Worm (Caenorhabditis elegans) whole organism, L2 larva: ENCODE results near the gene W10G11.3.

Source experiments
- C34F6.9 ChIP-seq: fragments of 150-350 bp; optimal IDR thresholded peaks from 2 replicates; lab custom pipeline; 2014; ENCODE audit warnings: missing biosample characterization, missing genetic modification characterization
- F13H6.1 ChIP-seq: sonication (generic microtip); optimal IDR thresholded peaks from 2 replicates; lab custom pipeline; 2016; ENCODE audit warnings: missing genetic modification characterization, missing compliant biosample characterization
- R02D3.7 ChIP-seq: fragments of 150-350 bp; optimal IDR thresholded peaks from 2 replicates; lab custom pipeline; 2014; ENCODE audit warnings: missing biosample characterization, missing genetic modification characterization
- Y55F3AM.14 ChIP-seq: fragments of 200-800 bp; sonication (Bioruptor generic); optimal IDR thresholded peaks from 2 replicates; lab custom pipeline; 2018; ENCODE audit warnings: mild to moderate bottlenecking, missing genetic modification characterization, missing compliant biosample characterization
- ZK546.5 ChIP-seq: sonication (generic microtip); optimal IDR thresholded peaks from 2 replicates; lab custom pipeline; 2017; ENCODE audit warnings: missing biosample characterization, missing genetic modification characterization
- alr-1 ChIP-seq: fragments of 150-350 bp; optimal IDR thresholded peaks from 2 replicates; lab custom pipeline; 2014; ENCODE audit warnings: missing biosample characterization, missing genetic modification characterization
- ama-1 ChIP-seq: fragments of 150-350 bp; optimal IDR thresholded peaks from 2 replicates; lab custom pipeline; 2018; ENCODE audit warnings: inconsistent platforms
- ceh-16 ChIP-seq: fragments of 150-350 bp; optimal IDR thresholded peaks from 2 replicates; lab custom pipeline; 2014; ENCODE audit warnings: missing biosample characterization, missing genetic modification characterization
- ceh-82 ChIP-seq: fragments of 150-350 bp; optimal IDR thresholded peaks from 2 replicates; lab custom pipeline; 2014; ENCODE audit warnings: missing biosample characterization, missing genetic modification characterization
- crh-2 ChIP-seq: sonication (generic microtip); optimal IDR thresholded peaks from 2 replicates; lab custom pipeline; 2017; ENCODE audit warnings: missing biosample characterization, missing genetic modification characterization
- dmd-4 ChIP-seq: sonication (generic microtip); optimal IDR thresholded peaks from 2 replicates; lab custom pipeline; 2017; ENCODE audit warnings: missing biosample characterization, missing genetic modification characterization
- egl-27 ChIP-seq: sonication (generic microtip); optimal IDR thresholded peaks from 3 replicates; lab custom pipeline; 2017; ENCODE audit warnings: missing biosample characterization, missing genetic modification reagents, missing genetic modification characterization
- elt-1 ChIP-seq: fragments of 150-350 bp; optimal IDR thresholded peaks from 2 replicates; lab custom pipeline; 2014; ENCODE audit warnings: missing biosample characterization, missing genetic modification characterization
- fos-1 ChIP-seq: fragments of 150-350 bp; optimal IDR thresholded peaks from 2 replicates; lab custom pipeline; 2014; ENCODE audit warnings: missing biosample characterization, missing genetic modification characterization
- gmeb-1 ChIP-seq: fragments of 150-350 bp; optimal IDR thresholded peaks from 2 replicates; lab custom pipeline; 2014; ENCODE audit warnings: missing biosample characterization, missing genetic modification characterization
- lin-13 ChIP-seq: fragments of 150-350 bp; optimal IDR thresholded peaks from 2 replicates; lab custom pipeline; 2014; ENCODE audit warnings: missing biosample characterization, missing genetic modification reagents, missing genetic modification characterization
- lin-39 ChIP-seq: fragments of 150-350 bp; optimal IDR thresholded peaks from 2 replicates; lab custom pipeline; 2014; ENCODE audit warnings: missing biosample characterization, missing genetic modification reagents, missing genetic modification characterization
- lsy-2 ChIP-seq, 2 experiments: fragments of 150-350 bp in 1 of 2; sonication (generic microtip) in 1 of 2; optimal IDR thresholded peaks; 2 replicates each; lab custom pipeline; 2014 to 2017; ENCODE audit warnings: missing biosample characterization in 2 of 2, missing genetic modification characterization in 2 of 2
- mab-5 ChIP-seq: fragments of 150-350 bp; optimal IDR thresholded peaks from 2 replicates; lab custom pipeline; 2014; ENCODE audit warnings: missing biosample characterization, missing genetic modification characterization
- mbf-1 ChIP-seq: sonication (generic microtip); optimal IDR thresholded peaks from 2 replicates; lab custom pipeline; 2017; ENCODE audit warnings: missing biosample characterization, missing genetic modification characterization
- nhr-10 ChIP-seq: sonication (generic microtip); optimal IDR thresholded peaks from 2 replicates; lab custom pipeline; 2017; ENCODE audit warnings: missing biosample characterization, missing genetic modification characterization
- nhr-11 ChIP-seq: fragments of 150-350 bp; optimal IDR thresholded peaks from 2 replicates; lab custom pipeline; 2014; ENCODE audit warnings: missing biosample characterization, missing genetic modification characterization
- nhr-12 ChIP-seq: fragments of 150-350 bp; optimal IDR thresholded peaks from 2 replicates; lab custom pipeline; 2014; ENCODE audit warnings: missing biosample characterization, missing genetic modification characterization
- nhr-129 ChIP-seq: fragments of 150-350 bp; optimal IDR thresholded peaks from 2 replicates; lab custom pipeline; 2014; ENCODE audit warnings: missing biosample characterization, missing genetic modification characterization
- nhr-25 ChIP-seq: fragments of 150-350 bp; sonication (generic microtip); optimal IDR thresholded peaks from 3 replicates; lab custom pipeline; 2014; ENCODE audit warnings: missing biosample characterization, missing genetic modification characterization
- nhr-6 ChIP-seq: fragments of 150-350 bp; optimal IDR thresholded peaks from 2 replicates; lab custom pipeline; 2014; ENCODE audit warnings: missing biosample characterization, missing genetic modification characterization
- nhr-77 ChIP-seq: fragments of 150-350 bp; optimal IDR thresholded peaks from 2 replicates; lab custom pipeline; 2014; ENCODE audit warnings: missing biosample characterization, missing genetic modification characterization
- skn-1 ChIP-seq: sonication (generic microtip); optimal IDR thresholded peaks from 2 replicates; lab custom pipeline; 2017; ENCODE audit warnings: missing biosample characterization, missing genetic modification characterization
- sma-3 ChIP-seq: sonication (generic microtip); optimal IDR thresholded peaks from 2 replicates; lab custom pipeline; 2016; ENCODE audit warnings: missing genetic modification reagents, missing genetic modification characterization, missing compliant biosample characterization
- snpc-4 ChIP-seq: fragments of 150-350 bp; optimal IDR thresholded peaks from 2 replicates; lab custom pipeline; 2014; ENCODE audit warnings: missing biosample characterization, missing genetic modification characterization
- unc-55 ChIP-seq: fragments of 150-350 bp; sonication (generic microtip); optimal IDR thresholded peaks from 3 replicates; lab custom pipeline; 2014; ENCODE audit warnings: missing biosample characterization, missing genetic modification reagents, missing genetic modification characterization
- unc-62 ChIP-seq: fragments of 150-350 bp; optimal IDR thresholded peaks from 2 replicates; lab custom pipeline; 2014; ENCODE audit warnings: missing biosample characterization, missing genetic modification reagents, missing genetic modification characterization
- zag-1 ChIP-seq: fragments of 150-350 bp; optimal IDR thresholded peaks from 2 replicates; lab custom pipeline; 2014; ENCODE audit warnings: missing biosample characterization, missing genetic modification characterization
- ztf-1 ChIP-seq: fragments of 200-800 bp; sonication (Bioruptor generic); conservative IDR thresholded peaks from 2 replicates; pipeline ENCODE4 v1.3.6; 2022; ENCODE audit warnings: missing genetic modification characterization, missing compliant biosample characterization
- ztf-11 ChIP-seq: sonication (generic microtip); optimal IDR thresholded peaks from 2 replicates; lab custom pipeline; 2017; ENCODE audit warnings: missing biosample characterization, missing genetic modification characterization
- ztf-4 ChIP-seq: fragments of 150-350 bp; optimal IDR thresholded peaks from 2 replicates; lab custom pipeline; 2014; ENCODE audit warnings: missing biosample characterization, missing genetic modification characterization

The W10G11.3 gene

DNA sequence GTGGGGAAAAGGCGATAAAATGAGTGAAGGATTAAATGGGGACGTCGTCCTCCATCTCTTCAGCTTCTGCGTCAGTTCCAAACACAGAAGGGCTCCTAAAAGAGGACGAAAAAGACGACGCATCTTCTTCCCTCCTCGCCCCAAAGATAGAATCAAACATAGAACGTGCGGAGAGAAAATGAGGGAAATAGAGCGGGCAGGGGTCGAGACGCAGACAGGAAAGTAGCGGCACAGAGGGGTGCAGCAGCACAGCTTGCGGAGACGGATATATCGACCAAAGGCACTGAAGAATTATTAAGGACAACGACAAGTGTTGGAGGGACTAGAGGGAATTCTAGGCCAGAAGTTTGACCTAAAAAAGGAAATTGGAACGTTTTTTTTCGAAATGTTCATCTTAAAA is 15.0 kb downstream of the W10G11.3 start (continued):
- peak; percentile 40 for TF ChIP-seq nhr-129 (tag; lab: Kevin White, UChicago)
- no peak for TF ChIP-seq ama-1 (lab: Kevin White, UChicago)
- TF ChIP-seq nhr-12 (tag; lab: Kevin White, UChicago) = no peak
- TF ChIP-seq ceh-82 (tag; lab: Kevin White, UChicago) = no peak
- TF ChIP-seq nhr-11 (tag; lab: Kevin White, UChicago) = no peak
- TF ChIP-seq unc-62 = no peak
- peak; percentile 42 for TF ChIP-seq zag-1 (tag; lab: Kevin White, UChicago)
- no peak for TF ChIP-seq egl-27
- TF ChIP-seq nhr-6 = no peak
- no peak for TF ChIP-seq nhr-77 (tag; lab: Kevin White, UChicago)
- TF ChIP-seq alr-1 = no peak
- no peak for TF ChIP-seq F13H6.1 (tag; lab: Kevin White, UChicago)
- TF ChIP-seq ceh-16 (tag; lab: Kevin White, UChicago) = no peak
- TF ChIP-seq lin-13 (GFP tag; lab: Kevin White, UChicago) = peak; percentile 40
- TF ChIP-seq ztf-4 = no peak
- no peak for TF ChIP-seq Y55F3AM.14 (GFP tag; lab: Kevin White, UChicago)
- no peak for TF ChIP-seq skn-1 (tag; lab: Kevin White, UChicago)
- TF ChIP-seq ztf-1 (GFP tag; lab: Robert Waterston, UW) = no peak

DNA sequence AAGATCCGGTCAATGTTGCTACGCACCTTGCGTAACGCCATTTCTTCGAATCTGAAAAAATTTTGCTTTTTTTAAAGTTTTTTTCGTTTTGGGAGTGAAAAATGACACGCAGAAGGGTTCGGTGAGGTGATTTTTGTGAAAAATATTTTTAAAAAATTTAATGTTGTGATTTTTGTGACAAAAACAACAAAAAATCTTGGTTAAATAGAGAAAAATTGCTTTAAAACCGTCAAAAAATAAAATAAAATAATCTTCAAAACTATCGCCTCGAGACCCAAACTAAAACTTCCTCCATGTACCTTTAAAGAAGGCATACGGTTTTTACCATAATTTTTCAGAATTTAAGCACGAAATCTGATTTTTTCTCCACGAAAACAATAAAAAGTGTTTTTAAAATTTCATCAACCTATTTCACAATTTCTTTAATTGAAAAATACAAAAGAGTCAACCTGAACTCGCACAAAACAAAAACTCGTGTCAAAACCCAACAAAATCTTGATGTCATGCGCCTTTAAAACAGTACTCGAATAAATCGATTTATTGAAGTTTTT is 15.9 kb downstream of the W10G11.3 start, which contains the start of gene apd-3:
apd-3 (minus strand) TSS at position 51 of the 551 bp plus-strand sequence.
- TF ChIP-seq nhr-12 (tag; lab: Kevin White, UChicago) = no peak
- TF ChIP-seq gmeb-1 = no peak
- no peak for TF ChIP-seq ceh-16 (tag; lab: Kevin White, UChicago)
- TF ChIP-seq snpc-4 (tag; lab: Kevin White, UChicago) = no peak
- TF ChIP-seq alr-1 = no peak
- no peak for TF ChIP-seq crh-2 (tag; lab: Kevin White, UChicago)
- TF ChIP-seq unc-62 = no peak
- TF ChIP-seq ztf-1 (GFP tag; lab: Robert Waterston, UW) = no peak

DNA sequence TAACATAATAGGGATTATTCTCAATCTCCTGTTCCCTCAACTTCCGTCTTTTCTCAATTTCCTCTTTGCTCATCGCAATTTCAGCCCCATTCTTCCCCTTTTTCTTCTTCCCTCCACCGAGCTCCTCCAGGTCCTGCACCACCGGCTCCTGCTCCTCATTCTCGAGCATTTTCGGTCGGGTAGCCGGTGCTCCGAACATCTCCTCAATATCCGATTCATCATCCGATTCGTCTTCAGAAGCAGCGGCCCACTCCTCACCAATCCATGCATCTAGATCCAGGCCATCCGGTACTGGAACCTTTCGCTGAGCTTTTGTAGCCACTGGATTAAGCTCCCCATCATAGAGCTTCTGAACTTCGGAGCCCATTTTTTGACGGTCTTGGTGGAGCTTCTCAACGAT is 22.2 kb downstream of the W10G11.3 start:
- TF ChIP-seq unc-55 (GFP tag; lab: Kevin White, UChicago) (no peak), ceh-82 (tag; lab: Kevin White, UChicago) (no peak), ztf-1 (GFP tag; lab: Robert Waterston, UW) (no peak), gmeb-1 (no peak), crh-2 (tag; lab: Kevin White, UChicago) (no peak), lin-13 (GFP tag; lab: Kevin White, UChicago) (no peak), skn-1 (tag; lab: Kevin White, UChicago) (no peak), F13H6.1 (tag; lab: Kevin White, UChicago) (no peak), snpc-4 (tag; lab: Kevin White, UChicago) (no peak), fos-1 (tag; lab: Kevin White, UChicago) (no peak), sma-3 (GFP tag; lab: Kevin White, UChicago) (no peak), egl-27 (no peak), R02D3.7 (tag; lab: Kevin White, UChicago) (no peak), lin-39 (tag; lab: Kevin White, UChicago) (no peak)
- TF ChIP-seq, all 48 proteins: peak for 0

DNA sequence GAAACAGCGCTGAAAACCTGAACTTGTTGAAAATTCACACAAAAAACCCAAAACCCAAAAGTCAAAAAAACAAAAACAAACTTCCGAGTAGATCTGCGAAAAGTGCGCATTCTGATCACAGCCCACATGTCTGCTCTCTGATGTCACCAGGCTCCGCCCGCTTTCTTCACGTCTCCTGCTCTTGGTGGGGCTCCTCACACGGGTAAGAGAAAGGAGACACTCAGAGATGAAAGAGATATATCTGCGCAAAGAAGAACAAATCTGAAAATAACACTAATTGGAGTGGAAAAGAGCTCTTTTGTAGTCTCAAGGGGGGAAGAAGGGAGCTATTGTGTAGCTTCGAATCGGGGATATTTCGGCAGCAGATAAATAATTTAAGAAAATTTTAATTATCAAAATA is 34.1 kb downstream of the W10G11.3 start, which contains the start of gene ncs-6:
ncs-6 (minus strand) TSS at position 261 of the 400 bp plus-strand sequence.
- TF ChIP-seq C34F6.9 (tag; lab: Kevin White, UChicago) = peak; percentile 7
- TF ChIP-seq elt-1 (tag; lab: Kevin White, UChicago) = no peak

DNA sequence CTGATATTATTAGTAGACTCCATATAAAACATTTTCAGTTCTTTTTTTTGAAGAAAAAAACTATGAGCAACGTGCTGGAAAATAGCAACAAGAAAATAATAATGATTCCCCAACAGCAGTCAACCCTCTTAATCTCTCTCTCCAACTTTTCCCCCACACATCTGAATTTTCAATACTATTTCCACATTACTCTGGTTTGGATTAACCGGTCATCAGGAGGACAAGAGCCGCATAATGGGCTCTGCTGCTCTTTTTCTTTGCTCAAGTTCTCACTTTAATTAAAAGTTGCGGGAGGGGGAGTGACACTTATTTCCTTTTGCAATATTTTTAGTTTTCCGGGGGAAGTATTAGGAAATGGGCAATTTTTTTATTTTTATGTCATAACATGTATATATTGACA is 34.9 kb downstream of the W10G11.3 start:
- no peak for TF ChIP-seq dmd-4 (tag; lab: Kevin White, UChicago)
- no peak for TF ChIP-seq zag-1 (tag; lab: Kevin White, UChicago)
- no peak for TF ChIP-seq lin-13 (GFP tag; lab: Kevin White, UChicago)
- no peak for TF ChIP-seq C34F6.9 (tag; lab: Kevin White, UChicago)
- no peak for TF ChIP-seq snpc-4 (tag; lab: Kevin White, UChicago)
- TF ChIP-seq ama-1 (lab: Kevin White, UChicago) = no peak
- no peak for TF ChIP-seq ceh-16 (tag; lab: Kevin White, UChicago)
- no peak for TF ChIP-seq nhr-10 (tag; lab: Kevin White, UChicago)

DNA sequence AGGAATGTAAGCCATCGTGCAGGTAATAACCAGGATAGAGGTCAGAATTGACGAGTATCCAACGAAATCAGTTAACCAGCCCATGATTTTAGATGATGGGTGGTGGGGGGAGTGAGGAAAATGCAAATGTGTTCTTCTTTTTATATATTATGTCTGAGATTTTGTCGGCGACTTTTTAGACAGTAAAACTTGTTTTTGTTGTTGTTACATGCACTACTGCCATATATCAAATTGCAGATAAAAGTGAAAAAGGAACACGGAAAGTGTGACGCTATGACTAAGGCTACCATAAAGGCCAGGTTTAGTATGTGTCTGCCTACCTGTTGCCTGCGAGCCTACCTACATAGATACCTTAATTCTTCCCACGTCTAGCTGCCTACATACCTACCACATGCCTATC is 38.2 kb downstream of the W10G11.3 start, which contains the start of gene col-72:
col-72 (minus strand) TSS at position 101 of the 400 bp plus-strand sequence.
- TF ChIP-seq ztf-4 (no peak), snpc-4 (tag; lab: Kevin White, UChicago) (no peak), lin-39 (tag; lab: Kevin White, UChicago) (no peak), mbf-1 (tag; lab: Kevin White, UChicago) (no peak), ztf-11 (no peak), lsy-2 (tag; optimal IDR thresholded peaks at IDR 0.05; lab: Kevin White, UChicago) (no peak), nhr-12 (tag; lab: Kevin White, UChicago) (no peak), ZK546.5 (tag; lab: Kevin White, UChicago) (no peak), nhr-77 (tag; lab: Kevin White, UChicago) (no peak), nhr-10 (tag; lab: Kevin White, UChicago) (no peak), dmd-4 (tag; lab: Kevin White, UChicago) (no peak), mab-5 (tag; lab: Kevin White, UChicago) (no peak), nhr-25 (tag; lab: Kevin White, UChicago) (no peak), skn-1 (tag; lab: Kevin White, UChicago) (no peak), R02D3.7 (tag; lab: Kevin White, UChicago) (no peak)
